Fruit fly (Drosophila melanogaster): ENCODE measurements around the gene Gagr.

dm6 chr3L:16390793-16391192 lies 3.6 kb upstream of the Gagr start:
- TF ChIP-seq CG7045 (GFP tag; optimal IDR thresholded peaks at IDR 0.05) (no peak), cnc (optimal IDR thresholded peaks at IDR 0.05) (no peak), cic (GFP tag; optimal IDR thresholded peaks at IDR 0.05) (no peak), CG7101 (tag; optimal IDR thresholded peaks at IDR 0.05) (no peak), Mnt (GFP tag; optimal IDR thresholded peaks at IDR 0.05) (no peak), tj (GFP tag; optimal IDR thresholded peaks at IDR 0.05) (no peak)

Measured in whole organism, adult.